Worm (Caenorhabditis elegans) whole organism, late embryonic: ENCODE data around the gene dld-1.
A peak's percentile ranks its signal among the peaks of the same experiment; 100 is the strongest.
"Not testable (repeated sequence)": the region's sequence is repeated elsewhere in the genome, so short reads cannot be mapped to it uniquely, and the experiment has no call there.

Experiments used
- K09A11.1 ChIP-seq: sonication (generic microtip); optimal IDR thresholded peaks from 2 replicates; lab custom pipeline; 2017; ENCODE audit warnings: antibody characterized with exemption, mild to moderate bottlenecking, missing genetic modification characterization, missing compliant biosample characterization; ENCODE audit not compliant: insufficient read depth
- T23F11.4 ChIP-seq: fragments of 200-800 bp; sonication (Bioruptor generic); optimal IDR thresholded peaks from 2 replicates; lab custom pipeline; 2018; ENCODE audit warnings: mild to moderate bottlenecking, missing genetic modification characterization, missing compliant biosample characterization
- ahr-1 ChIP-seq: sonication (generic microtip); optimal IDR thresholded peaks from 2 replicates; lab custom pipeline; 2016; ENCODE audit warnings: missing genetic modification characterization, missing compliant biosample characterization
- ceh-14 ChIP-seq: sonication (generic microtip); optimal IDR thresholded peaks from 2 replicates; lab custom pipeline; 2016; ENCODE audit warnings: missing genotype, missing genetic modification characterization, missing compliant biosample characterization
- ceh-18 ChIP-seq: sonication (generic microtip); optimal IDR thresholded peaks from 2 replicates; lab custom pipeline; 2016; ENCODE audit warnings: missing genetic modification characterization, missing compliant biosample characterization
- ceh-19 ChIP-seq: fragments of 200-800 bp; sonication (Bioruptor generic); optimal IDR thresholded peaks from 2 replicates; lab custom pipeline; 2018; ENCODE audit warnings: mild to moderate bottlenecking, missing genetic modification characterization, missing compliant biosample characterization
- ceh-22 ChIP-seq: sonication (generic microtip); optimal IDR thresholded peaks from 2 replicates; lab custom pipeline; 2017; ENCODE audit warnings: missing biosample characterization, missing genetic modification characterization
- ceh-34 ChIP-seq: sonication (generic microtip); optimal IDR thresholded peaks from 2 replicates; lab custom pipeline; 2016; ENCODE audit warnings: mild to moderate bottlenecking, missing genetic modification characterization, missing compliant biosample characterization
- ceh-45 ChIP-seq: fragments of 200-800 bp; sonication (Bioruptor generic); IDR thresholded peaks from 2 replicates; pipeline ENCODE4 v1.3.6; 2022; ENCODE audit warnings: missing genetic modification reagents, missing genetic modification characterization, missing compliant biosample characterization
- ceh-6 ChIP-seq: fragments of 200-800 bp; sonication (Bioruptor generic); optimal IDR thresholded peaks from 2 replicates; lab custom pipeline; 2018; ENCODE audit warnings: mild to moderate bottlenecking, missing genetic modification characterization, missing compliant biosample characterization
- che-1 ChIP-seq: sonication (generic microtip); optimal IDR thresholded peaks from 2 replicates; lab custom pipeline; 2016; ENCODE audit warnings: mild to moderate bottlenecking, missing genetic modification characterization, missing compliant biosample characterization
- ets-4 ChIP-seq: sonication (generic microtip); optimal IDR thresholded peaks from 2 replicates; lab custom pipeline; 2016; ENCODE audit warnings: missing genetic modification characterization, missing compliant biosample characterization
- eyg-1 ChIP-seq: sonication (generic microtip); optimal IDR thresholded peaks from 2 replicates; lab custom pipeline; 2016; ENCODE audit warnings: missing genotype, missing genetic modification characterization, missing compliant biosample characterization
- fkh-6 ChIP-seq: sonication (generic microtip); optimal IDR thresholded peaks from 2 replicates; lab custom pipeline; 2016; ENCODE audit warnings: missing genetic modification characterization, missing compliant biosample characterization
- gmeb-2 ChIP-seq: sonication (generic microtip); optimal IDR thresholded peaks from 2 replicates; lab custom pipeline; 2016; ENCODE audit warnings: missing genetic modification characterization, inconsistent platforms, missing compliant biosample characterization
- hlh-13 ChIP-seq: fragments of 200-800 bp; sonication (Bioruptor generic); optimal IDR thresholded peaks from 2 replicates; lab custom pipeline; 2018; ENCODE audit warnings: mild to moderate bottlenecking, missing genetic modification characterization, missing compliant biosample characterization
- hlh-15 ChIP-seq: sonication (generic microtip); optimal IDR thresholded peaks from 2 replicates; lab custom pipeline; 2016; ENCODE audit warnings: missing genetic modification characterization, missing compliant biosample characterization
- hlh-30 ChIP-seq: sonication (generic microtip); optimal IDR thresholded peaks from 2 replicates; lab custom pipeline; 2017; ENCODE audit warnings: antibody characterized with exemption, missing genetic modification characterization, missing compliant biosample characterization; ENCODE audit not compliant: insufficient read depth
- hlh-8 ChIP-seq: sonication (generic microtip); optimal IDR thresholded peaks from 2 replicates; lab custom pipeline; 2016; ENCODE audit warnings: missing genotype, missing genetic modification characterization, missing compliant biosample characterization
- madf-2 ChIP-seq: sonication (generic microtip); optimal IDR thresholded peaks from 2 replicates; lab custom pipeline; 2017; ENCODE audit warnings: missing genetic modification characterization, missing compliant biosample characterization
- nfya-1 ChIP-seq: sonication (generic microtip); optimal IDR thresholded peaks from 2 replicates; lab custom pipeline; 2017; ENCODE audit warnings: missing genetic modification characterization, mild to moderate bottlenecking, missing compliant biosample characterization, antibody characterized with exemption, moderate library complexity
- nhr-11 ChIP-seq: fragments of 150-350 bp; optimal IDR thresholded peaks from 2 replicates; lab custom pipeline; 2014; ENCODE audit warnings: missing biosample characterization, missing genetic modification characterization
- nhr-232 ChIP-seq: sonication (generic microtip); optimal IDR thresholded peaks from 2 replicates; lab custom pipeline; 2016; ENCODE audit warnings: missing genetic modification characterization, missing compliant biosample characterization
- odd-2 ChIP-seq: sonication (generic microtip); optimal IDR thresholded peaks from 2 replicates; lab custom pipeline; 2017; ENCODE audit warnings: antibody characterized with exemption, mild to moderate bottlenecking, missing genetic modification characterization, missing compliant biosample characterization
- pag-3 ChIP-seq: sonication (generic microtip); optimal IDR thresholded peaks from 2 replicates; lab custom pipeline; 2016; ENCODE audit warnings: missing compliant biosample characterization, missing genetic modification characterization, borderline replicate concordance
- pat-9 ChIP-seq: fragments of 200-800 bp; sonication (Bioruptor generic); optimal IDR thresholded peaks from 2 replicates; lab custom pipeline; 2018; ENCODE audit warnings: mild to moderate bottlenecking, missing genetic modification characterization, moderate library complexity, missing compliant biosample characterization
- pax-1 ChIP-seq: fragments of 150-350 bp; optimal IDR thresholded peaks from 2 replicates; lab custom pipeline; 2014; ENCODE audit warnings: missing biosample characterization, missing genetic modification characterization
- pros-1 ChIP-seq: fragments of 150-350 bp; optimal IDR thresholded peaks from 2 replicates; lab custom pipeline; 2014; ENCODE audit warnings: missing biosample characterization, missing genetic modification reagents, missing genetic modification characterization
- sox-4 ChIP-seq: sonication (generic microtip); optimal IDR thresholded peaks from 2 replicates; lab custom pipeline; 2017; ENCODE audit warnings: mild to moderate bottlenecking, missing genetic modification characterization, inconsistent platforms, missing compliant biosample characterization
- tbx-7 ChIP-seq: sonication (generic microtip); optimal IDR thresholded peaks from 2 replicates; lab custom pipeline; 2016; ENCODE audit warnings: missing genotype, missing genetic modification characterization, missing compliant biosample characterization
- unc-42 ChIP-seq: sonication (generic microtip); optimal IDR thresholded peaks from 2 replicates; lab custom pipeline; 2016; ENCODE audit warnings: missing genotype, missing genetic modification characterization, missing compliant biosample characterization
- unc-55 ChIP-seq: sonication (generic microtip); optimal IDR thresholded peaks from 2 replicates; lab custom pipeline; 2017; ENCODE audit warnings: missing biosample characterization, missing genetic modification reagents, missing genetic modification characterization
- unc-86 ChIP-seq: sonication (generic microtip); optimal IDR thresholded peaks from 2 replicates; lab custom pipeline; 2016; ENCODE audit warnings: missing genetic modification characterization, missing compliant biosample characterization

Gene dld-1

ce11 chrIV:14424396-14424795, 39.9 kb upstream of the dld-1 start, which contains the start of gene F55B11.3:
Gene F55B11.3 (plus strand): TSS chrIV:14424696.
- TF ChIP-seq ceh-22 (tag; lab: Kevin White, UChicago) (no peak), unc-86 (no peak), ceh-6 (no peak), unc-42 (tag; lab: Kevin White, UChicago) (no peak), nfya-1 (tag; lab: Kevin White, UChicago) (no peak), hlh-8 (tag; lab: Kevin White, UChicago) (no peak), fkh-6 (no peak), T23F11.4 (GFP tag; lab: Kevin White, UChicago) (no peak), pros-1 (tag; lab: Kevin White, UChicago) (no peak), ceh-34 (tag; lab: Kevin White, UChicago) (no peak), hlh-15 (tag; lab: Kevin White, UChicago) (no peak), ceh-19 (GFP tag; lab: Kevin White, UChicago) (no peak), ets-4 (tag; lab: Kevin White, UChicago) (no peak), che-1 (no peak), ceh-14 (tag; lab: Kevin White, UChicago) (no peak)

- not testable (repeated sequence) for TF ChIP-seq nhr-232; odd-2 (tag; lab: Kevin White, UChicago); ceh-45 (GFP tag; lab: Robert Waterston, UW)
Observed at ce11 chrIV:14427395-14427794, 36.9 kb upstream of the dld-1 start, which contains the start of gene F55B11.5. Gene F55B11.5 (plus strand): TSS chrIV:14427695.

- TF ChIP-seq ahr-1 (tag; lab: Kevin White, UChicago), result no peak
- no peak for TF ChIP-seq ceh-22 (tag; lab: Kevin White, UChicago)
- TF ChIP-seq pax-1 (tag; lab: Kevin White, UChicago), result no peak
- TF ChIP-seq nhr-11 (tag; lab: Kevin White, UChicago), result no peak
Observed at ce11 chrIV:14430853-14431252, 33.5 kb upstream of the dld-1 start, which contains the start of gene F55B11.4. Gene F55B11.4 (minus strand): TSS chrIV:14430920.

- TF ChIP-seq eyg-1 (tag; lab: Kevin White, UChicago), result no peak
- TF ChIP-seq tbx-7 (tag; lab: Kevin White, UChicago), result no peak
- no peak for TF ChIP-seq sox-4 (tag; lab: Kevin White, UChicago)
- TF ChIP-seq pag-3 (tag; lab: Kevin White, UChicago), result no peak
- no peak for TF ChIP-seq pax-1 (tag; lab: Kevin White, UChicago)
- TF ChIP-seq ahr-1 (tag; lab: Kevin White, UChicago), result no peak
- TF ChIP-seq che-1, result no peak
- TF ChIP-seq gmeb-2 (tag; lab: Kevin White, UChicago), result no peak
- no peak for TF ChIP-seq ceh-18 (tag; lab: Kevin White, UChicago)
- TF ChIP-seq unc-55 (GFP tag; lab: Kevin White, UChicago), result no peak
- TF ChIP-seq nfya-1 (tag; lab: Kevin White, UChicago), result no peak
- TF ChIP-seq hlh-13, result no peak
Observed at ce11 chrIV:14435902-14436301, 28.4 kb upstream of the dld-1 start.

ce11 chrIV:14437391-14437790, 26.9 kb upstream of the dld-1 start:
- no peak for TF ChIP-seq madf-2
- no peak for TF ChIP-seq K09A11.1 (tag; lab: Kevin White, UChicago)
- no peak for TF ChIP-seq pat-9 (tag; lab: Kevin White, UChicago)
- TF ChIP-seq hlh-8 (tag; lab: Kevin White, UChicago), result no peak
- TF ChIP-seq nfya-1 (tag; lab: Kevin White, UChicago), result peak; percentile 51
- TF ChIP-seq hlh-30 (tag; lab: Kevin White, UChicago), result no peak
- no peak for TF ChIP-seq fkh-6
